Worm (Caenorhabditis elegans) whole organism, L1 larva: Measurements from ENCODE around the gene mec-7.

Experiments used
- C04F5.9 ChIP-seq: sonication (generic microtip); optimal IDR thresholded peaks from 2 replicates; lab custom pipeline; 2016; ENCODE audit warnings: missing genetic modification characterization, missing compliant biosample characterization
- aha-1 ChIP-seq: fragments of 150-350 bp; optimal IDR thresholded peaks from 2 replicates; lab custom pipeline; 2014; ENCODE audit warnings: missing biosample characterization, missing genetic modification characterization
- aly-2 ChIP-seq: fragments of 150-350 bp; optimal IDR thresholded peaks from 2 replicates; lab custom pipeline; 2014; ENCODE audit warnings: missing biosample characterization, missing genetic modification characterization
- ama-1 ChIP-seq: fragments of 150-350 bp; optimal IDR thresholded peaks from 2 replicates; lab custom pipeline; 2014
- ceh-63 ChIP-seq: fragments of 200-800 bp; sonication (Bioruptor generic); optimal IDR thresholded peaks from 2 replicates; lab custom pipeline; 2018; ENCODE audit warnings: mild to moderate bottlenecking, missing genetic modification characterization, missing compliant biosample characterization
- ceh-8 ChIP-seq: fragments of 200-800 bp; sonication (Bioruptor generic); optimal IDR thresholded peaks from 2 replicates; lab custom pipeline; 2018; ENCODE audit warnings: mild to moderate bottlenecking, missing genetic modification characterization, moderate library complexity, missing compliant biosample characterization
- ceh-82 ChIP-seq, 3 experiments: fragments of 150-350 bp in 1 of 3; sonication (generic microtip) in 2 of 3; optimal IDR thresholded peaks; 2 replicates each; lab custom pipeline; 2014 to 2017; ENCODE audit warnings: missing biosample characterization in 3 of 3, missing genetic modification characterization in 3 of 3
- ceh-90 ChIP-seq: sonication (generic microtip); optimal IDR thresholded peaks from 2 replicates; lab custom pipeline; 2016; ENCODE audit warnings: missing genetic modification characterization, missing compliant biosample characterization
- ces-1 ChIP-seq: fragments of 150-350 bp; optimal IDR thresholded peaks from 2 replicates; lab custom pipeline; 2014; ENCODE audit warnings: missing biosample characterization, missing genetic modification reagents, missing genetic modification characterization
- efl-3 ChIP-seq: fragments of 200-800 bp; sonication (Bioruptor generic); optimal IDR thresholded peaks from 2 replicates; lab custom pipeline; 2018; ENCODE audit warnings: mild to moderate bottlenecking, missing genetic modification characterization, missing compliant biosample characterization
- egl-27 ChIP-seq, 2 experiments: fragments of 150-350 bp in 1 of 2; sonication (generic microtip); optimal IDR thresholded peaks; 3 replicates each; lab custom pipeline; 2017 to 2018; ENCODE audit warnings: missing biosample characterization in 2 of 2, missing genetic modification characterization in 2 of 2, missing genetic modification reagents in 2 of 2
- elt-2 ChIP-seq: sonication (generic microtip); optimal IDR thresholded peaks from 2 replicates; lab custom pipeline; 2016; ENCODE audit warnings: missing genetic modification characterization, mild to moderate bottlenecking, inconsistent platforms, missing compliant biosample characterization, missing genetic modification reagents
- ets-5 ChIP-seq: fragments of 200-800 bp; sonication (Bioruptor generic); IDR thresholded peaks from 2 replicates; pipeline ENCODE4 v1.3.6; 2022; ENCODE audit warnings: missing genetic modification characterization, missing compliant biosample characterization
- fkh-8 ChIP-seq: sonication (generic microtip); optimal IDR thresholded peaks from 2 replicates; lab custom pipeline; 2016; ENCODE audit warnings: mild to moderate bottlenecking, missing genetic modification characterization, missing compliant biosample characterization
- hlh-17 ChIP-seq: fragments of 200-800 bp; sonication (Bioruptor generic); optimal IDR thresholded peaks from 2 replicates; lab custom pipeline; 2018; ENCODE audit warnings: missing genetic modification characterization, mild to moderate bottlenecking, missing compliant biosample characterization, moderate library complexity, borderline replicate concordance
- isw-1 ChIP-seq: fragments of 200-800 bp; sonication (Bioruptor generic); IDR thresholded peaks from 2 replicates; pipeline ENCODE4 v1.3.6; 2022; ENCODE audit warnings: missing genetic modification characterization, missing compliant biosample characterization
- lin-13 ChIP-seq: fragments of 150-350 bp; optimal IDR thresholded peaks from 2 replicates; lab custom pipeline; 2014; ENCODE audit warnings: missing biosample characterization, missing genetic modification reagents, missing genetic modification characterization
- lin-14 ChIP-seq: fragments of 200-800 bp; sonication (Bioruptor generic); optimal IDR thresholded peaks from 2 replicates; lab custom pipeline; 2018; ENCODE audit warnings: mild to moderate bottlenecking, missing genetic modification characterization, moderate library complexity, missing compliant biosample characterization
- lin-15B ChIP-seq: fragments of 150-350 bp; sonication (generic microtip); optimal IDR thresholded peaks from 3 replicates; lab custom pipeline; 2014; ENCODE audit warnings: missing biosample characterization, missing genetic modification characterization
- lin-35 ChIP-seq, 2 experiments: fragments of 150-350 bp; optimal IDR thresholded peaks; 2 replicates each; lab custom pipeline; 2014; ENCODE audit warnings: missing biosample characterization in 2 of 2, missing genetic modification characterization in 2 of 2, missing genetic modification reagents in 2 of 2
- lin-39 ChIP-seq: fragments of 150-350 bp; optimal IDR thresholded peaks from 2 replicates; lab custom pipeline; 2014; ENCODE audit warnings: missing biosample characterization, missing genetic modification reagents, missing genetic modification characterization
- mef-2 ChIP-seq: fragments of 150-350 bp; optimal IDR thresholded peaks from 2 replicates; lab custom pipeline; 2014; ENCODE audit warnings: missing biosample characterization, missing genetic modification characterization
- nhr-12 ChIP-seq: sonication (generic microtip); optimal IDR thresholded peaks from 2 replicates; lab custom pipeline; 2017; ENCODE audit warnings: missing biosample characterization, missing genetic modification characterization
- nhr-19 ChIP-seq: fragments of 200-800 bp; sonication (Bioruptor generic); conservative IDR thresholded peaks from 2 replicates; pipeline ENCODE4 v1.3.6; 2022; ENCODE audit warnings: missing genetic modification characterization, missing compliant biosample characterization
- nhr-20 ChIP-seq: sonication (generic microtip); optimal IDR thresholded peaks from 2 replicates; lab custom pipeline; 2016; ENCODE audit warnings: mild to moderate bottlenecking, missing genetic modification characterization, missing compliant biosample characterization
- nhr-47 ChIP-seq: sonication (generic microtip); optimal IDR thresholded peaks from 2 replicates; lab custom pipeline; 2016; ENCODE audit warnings: mild to moderate bottlenecking, missing genetic modification characterization, moderate library complexity, missing compliant biosample characterization
- nhr-71 ChIP-seq: sonication (generic microtip); optimal IDR thresholded peaks from 2 replicates; lab custom pipeline; 2016; ENCODE audit warnings: mild to moderate bottlenecking, missing genetic modification characterization, moderate library complexity, missing compliant biosample characterization
- nhr-77 ChIP-seq: fragments of 150-350 bp; optimal IDR thresholded peaks from 2 replicates; lab custom pipeline; 2014; ENCODE audit warnings: missing biosample characterization, missing genetic modification characterization
- nhr-84 ChIP-seq: sonication (generic microtip); optimal IDR thresholded peaks from 2 replicates; lab custom pipeline; 2017; ENCODE audit warnings: missing biosample characterization, missing genetic modification characterization
- nhr-90 ChIP-seq: sonication (generic microtip); optimal IDR thresholded peaks from 2 replicates; lab custom pipeline; 2016; ENCODE audit warnings: mild to moderate bottlenecking, missing genetic modification characterization, missing compliant biosample characterization; ENCODE audit not compliant: poor library complexity
- pax-3 ChIP-seq: fragments of 200-800 bp; sonication (Bioruptor generic); optimal IDR thresholded peaks from 2 replicates; lab custom pipeline; 2018; ENCODE audit warnings: mild to moderate bottlenecking, missing genetic modification characterization, moderate library complexity, missing compliant biosample characterization
- pqm-1 ChIP-seq: sonication (generic microtip); optimal IDR thresholded peaks from 3 replicates; lab custom pipeline; 2017; ENCODE audit warnings: missing biosample characterization, missing genetic modification characterization
- skn-1 ChIP-seq: fragments of 150-350 bp; optimal IDR thresholded peaks from 2 replicates; lab custom pipeline; 2014; ENCODE audit warnings: missing biosample characterization, missing genetic modification characterization
- snpc-4 ChIP-seq: fragments of 150-350 bp; optimal IDR thresholded peaks from 2 replicates; lab custom pipeline; 2014; ENCODE audit warnings: missing biosample characterization, missing genetic modification characterization
- snu-23 ChIP-seq: sonication (generic microtip); optimal IDR thresholded peaks from 2 replicates; lab custom pipeline; 2016; ENCODE audit warnings: missing genetic modification characterization, missing compliant biosample characterization
- sptf-1 ChIP-seq: fragments of 150-350 bp; optimal IDR thresholded peaks from 2 replicates; lab custom pipeline; 2014; ENCODE audit warnings: missing biosample characterization, missing genetic modification characterization
- tbx-2 ChIP-seq: sonication (generic microtip); optimal IDR thresholded peaks from 2 replicates; lab custom pipeline; 2016; ENCODE audit warnings: missing genetic modification characterization, missing compliant biosample characterization
- tlp-1 ChIP-seq: fragments of 150-350 bp; optimal IDR thresholded peaks from 2 replicates; lab custom pipeline; 2014; ENCODE audit warnings: missing biosample characterization, missing genetic modification characterization
- unc-130 ChIP-seq: fragments of 150-350 bp; optimal IDR thresholded peaks from 2 replicates; lab custom pipeline; 2017; ENCODE audit warnings: missing biosample characterization, missing genetic modification characterization, inconsistent platforms
- unc-62 ChIP-seq: fragments of 150-350 bp; optimal IDR thresholded peaks from 2 replicates; lab custom pipeline; 2014; ENCODE audit warnings: missing biosample characterization, missing genetic modification reagents, missing genetic modification characterization
- unc-86 ChIP-seq: sonication (generic microtip); optimal IDR thresholded peaks from 2 replicates; lab custom pipeline; 2016; ENCODE audit warnings: missing genetic modification characterization, missing compliant biosample characterization
- unc-98 ChIP-seq: fragments of 200-800 bp; sonication (Bioruptor generic); IDR thresholded peaks from 2 replicates; pipeline ENCODE4 v1.3.6; 2022; ENCODE audit warnings: missing genetic modification characterization, missing compliant biosample characterization
- vab-15 ChIP-seq: sonication (generic microtip); optimal IDR thresholded peaks from 2 replicates; lab custom pipeline; 2017; ENCODE audit warnings: missing genotype, mild to moderate bottlenecking, missing genetic modification characterization, missing compliant biosample characterization
- zag-1 ChIP-seq: fragments of 150-350 bp; optimal IDR thresholded peaks from 2 replicates; lab custom pipeline; 2014; ENCODE audit warnings: missing biosample characterization, missing genetic modification characterization
- ztf-4 ChIP-seq: fragments of 150-350 bp; optimal IDR thresholded peaks from 2 replicates; lab custom pipeline; 2014; ENCODE audit warnings: missing biosample characterization, missing genetic modification characterization

mec-7 gene

ce11 chrX:7825707-7826106 lies 49.2 kb upstream of the mec-7 start (continued):
- TF ChIP-seq C04F5.9 (tag; lab: Kevin White, UChicago), result no peak
- TF ChIP-seq ets-5 (GFP tag; lab: Robert Waterston, UW), result no peak
- TF ChIP-seq snpc-4 (tag; lab: Kevin White, UChicago), result no peak
- no peak for TF ChIP-seq ceh-8
- peak; percentile 93 for TF ChIP-seq aly-2 (tag; lab: Kevin White, UChicago)
- no peak for TF ChIP-seq zag-1 (tag; lab: Kevin White, UChicago)
- no peak for TF ChIP-seq lin-13 (GFP tag; lab: Kevin White, UChicago)
- TF ChIP-seq aha-1 (tag; lab: Kevin White, UChicago), result no peak
- no peak for TF ChIP-seq lin-15B
- TF ChIP-seq pax-3 (tag; lab: Kevin White, UChicago), result no peak
- TF ChIP-seq egl-27 (tag; optimal IDR thresholded peaks at IDR 0.05; lab: Kevin White, UChicago), result peak in 1 of 2 experiments; percentile 19
- peak; percentile 63 for TF ChIP-seq snu-23
- TF ChIP-seq unc-130 (tag; lab: Kevin White, UChicago), result peak; percentile 29
- no peak for TF ChIP-seq ces-1 (GFP tag; lab: Kevin White, UChicago)
- peak; percentile 30 for TF ChIP-seq skn-1 (tag; lab: Kevin White, UChicago)
- no peak for TF ChIP-seq pqm-1 (tag; lab: Kevin White, UChicago)
- peak; percentile 87 for TF ChIP-seq lin-14 (GFP tag; lab: Kevin White, UChicago)
- TF ChIP-seq elt-2 (tag; lab: Kevin White, UChicago), result peak; percentile 41
- TF ChIP-seq ama-1 (lab: Kevin White, UChicago), result peak; percentile 70
- no peak for TF ChIP-seq lin-39 (tag; lab: Kevin White, UChicago)
- no peak for TF ChIP-seq fkh-8 (tag; lab: Kevin White, UChicago)
- TF ChIP-seq nhr-47 (tag; lab: Kevin White, UChicago), result peak; percentile 56
- TF ChIP-seq ceh-90 (tag; lab: Kevin White, UChicago), result no peak
- TF ChIP-seq ceh-82 (tag; optimal IDR thresholded peaks at IDR 0.05; lab: Kevin White, UChicago), result no peak
- TF ChIP-seq ztf-4, result no peak
- no peak for TF ChIP-seq ceh-63 (GFP tag; lab: Kevin White, UChicago)
- TF ChIP-seq nhr-20 (tag; lab: Kevin White, UChicago), result peak; percentile 65
- TF ChIP-seq hlh-17, result no peak
- no peak for TF ChIP-seq nhr-84 (tag; lab: Kevin White, UChicago)
- TF ChIP-seq sptf-1 (tag; lab: Kevin White, UChicago), result no peak
- peak; percentile 30 for TF ChIP-seq efl-3
- peak; percentile 64 for TF ChIP-seq nhr-71 (tag; lab: Kevin White, UChicago)
- TF ChIP-seq nhr-90 (tag; lab: Kevin White, UChicago), result peak; percentile 75
- TF ChIP-seq vab-15 (tag; lab: Kevin White, UChicago), result no peak
- no peak for TF ChIP-seq unc-98
- peak; percentile 30 for TF ChIP-seq tbx-2 (tag; lab: Kevin White, UChicago)
- no peak for TF ChIP-seq unc-62 (GFP tag; lab: Kevin White, UChicago)
- TF ChIP-seq nhr-12 (tag; lab: Kevin White, UChicago), result no peak
- TF ChIP-seq nhr-77 (tag; lab: Kevin White, UChicago), result peak; percentile 65
- TF ChIP-seq tlp-1 (tag; lab: Kevin White, UChicago), result no peak
- peak in 1 of 2 experiments; percentile 14 for TF ChIP-seq lin-35 (GFP tag; optimal IDR thresholded peaks at IDR 0.05; lab: Kevin White, UChicago)
- no peak for TF ChIP-seq isw-1 (GFP tag; lab: Robert Waterston, UW)
- TF ChIP-seq nhr-19 (GFP tag; lab: Robert Waterston, UW), result no peak
- no peak for TF ChIP-seq unc-86
- no peak for TF ChIP-seq mef-2
